Worm (Caenorhabditis elegans) whole organism, L4 larva: Measurements from ENCODE around the gene sru-25.

Experiments
- ZK546.5 ChIP-seq, 2 experiments: sonication (generic microtip); optimal IDR thresholded peaks; 2 replicates each; lab custom pipeline; 2017; ENCODE audit warnings: missing biosample characterization in 2 of 2, missing genetic modification characterization in 2 of 2
- aha-1 ChIP-seq: fragments of 150-350 bp; peaks from one replicate; lab custom pipeline; 2014; ENCODE audit warnings: missing biosample characterization, missing genetic modification characterization
- arid-1 ChIP-seq: fragments of 200-800 bp; sonication (Bioruptor generic); conservative IDR thresholded peaks from 2 replicates; pipeline ENCODE4 v1.3.6; 2022; ENCODE audit warnings: missing genetic modification reagents, missing genetic modification characterization, missing compliant biosample characterization
- ceh-62 ChIP-seq: sonication (generic microtip); optimal IDR thresholded peaks from 2 replicates; lab custom pipeline; 2017; ENCODE audit warnings: missing biosample characterization, missing genetic modification characterization
- ces-1 ChIP-seq: fragments of 150-350 bp; sonication (generic microtip); optimal IDR thresholded peaks from 4 replicates; lab custom pipeline; 2014; ENCODE audit warnings: missing biosample characterization, missing genetic modification reagents, missing genetic modification characterization
- daf-12 ChIP-seq: fragments of 150-350 bp; optimal IDR thresholded peaks from 2 replicates; lab custom pipeline; 2014; ENCODE audit warnings: missing biosample characterization, missing genetic modification reagents, missing genetic modification characterization
- daf-8 ChIP-seq: fragments of 200-800 bp; sonication (Bioruptor generic); IDR thresholded peaks from 2 replicates; pipeline ENCODE4 v1.3.6; 2022; ENCODE audit warnings: missing genetic modification characterization, missing compliant biosample characterization
- dmd-6 ChIP-seq: fragments of 200-800 bp; sonication (Bioruptor generic); IDR thresholded peaks from 2 replicates; pipeline ENCODE4 v1.3.6; 2022; ENCODE audit warnings: missing genetic modification reagents, missing genetic modification characterization, missing compliant biosample characterization
- dpl-1 ChIP-seq: fragments of 150-350 bp; optimal IDR thresholded peaks from 2 replicates; lab custom pipeline; 2014; ENCODE audit warnings: missing biosample characterization, missing genetic modification reagents, missing genetic modification characterization
- duxl-1 ChIP-seq: sonication (generic microtip); optimal IDR thresholded peaks from 2 replicates; lab custom pipeline; 2016; ENCODE audit warnings: mild to moderate bottlenecking, missing genetic modification characterization, moderate library complexity, missing compliant biosample characterization; ENCODE audit not compliant: poor library complexity
- dve-1 ChIP-seq: sonication (generic microtip); optimal IDR thresholded peaks from 2 replicates; lab custom pipeline; 2017; ENCODE audit warnings: antibody characterized with exemption, mild to moderate bottlenecking, missing genetic modification characterization, missing compliant biosample characterization; ENCODE audit not compliant: insufficient read depth
- fos-1 ChIP-seq: fragments of 150-350 bp; optimal IDR thresholded peaks from 2 replicates; lab custom pipeline; 2014; ENCODE audit warnings: missing biosample characterization, missing genetic modification characterization
- hif-1 ChIP-seq, 2 experiments: sonication (generic microtip); optimal IDR thresholded peaks; 2 replicates each; lab custom pipeline; 2016 to 2017; ENCODE audit warnings: missing compliant biosample characterization in 2 of 2, missing genetic modification characterization in 2 of 2, missing genetic modification reagents in 2 of 2, missing genotype in 2 of 2, mild to moderate bottlenecking in 1 of 2
- hlh-11 ChIP-seq: fragments of 200-800 bp; sonication (Bioruptor generic); optimal IDR thresholded peaks from 2 replicates; lab custom pipeline; 2018; ENCODE audit warnings: mild to moderate bottlenecking, missing genetic modification characterization, missing compliant biosample characterization
- hlh-30 ChIP-seq: sonication (generic microtip); optimal IDR thresholded peaks from 2 replicates; lab custom pipeline; 2017; ENCODE audit warnings: antibody characterized with exemption, mild to moderate bottlenecking, missing genetic modification characterization, missing compliant biosample characterization; ENCODE audit not compliant: insufficient read depth
- hmg-1.1 ChIP-seq: fragments of 200-800 bp; sonication (Bioruptor generic); IDR thresholded peaks from 2 replicates; pipeline ENCODE4 v1.3.6; 2022; ENCODE audit warnings: missing genetic modification reagents, missing genetic modification characterization, missing compliant biosample characterization
- jun-1 ChIP-seq: fragments of 150-350 bp; optimal IDR thresholded peaks from 2 replicates; lab custom pipeline; 2014; ENCODE audit warnings: missing biosample characterization, missing genetic modification reagents, missing genetic modification characterization
- lim-7 ChIP-seq: fragments of 200-800 bp; sonication (Bioruptor generic); IDR thresholded peaks from 2 replicates; pipeline ENCODE4 v1.3.6; 2022; ENCODE audit warnings: missing genetic modification characterization, missing compliant biosample characterization
- lin-13 ChIP-seq: fragments of 150-350 bp; optimal IDR thresholded peaks from 2 replicates; lab custom pipeline; 2014; ENCODE audit warnings: missing biosample characterization, missing genetic modification reagents, missing genetic modification characterization
- lir-3 ChIP-seq: sonication (generic microtip); optimal IDR thresholded peaks from 2 replicates; lab custom pipeline; 2016; ENCODE audit warnings: mild to moderate bottlenecking, missing genetic modification characterization, missing compliant biosample characterization
- madf-5 ChIP-seq, 2 experiments: fragments of 200-800 bp; sonication (Bioruptor generic); IDR thresholded peaks; 2 replicates each; pipeline ENCODE4 v1.3.6; 2022; ENCODE audit warnings: missing compliant biosample characterization in 2 of 2, missing genetic modification characterization in 2 of 2
- mdt-29 ChIP-seq: fragments of 200-800 bp; sonication (Bioruptor generic); IDR thresholded peaks from 2 replicates; pipeline ENCODE4 v1.3.6; 2022; ENCODE audit warnings: missing genetic modification reagents, missing genetic modification characterization, missing compliant biosample characterization
- mep-1 ChIP-seq: fragments of 150-350 bp; sonication (generic microtip); optimal IDR thresholded peaks from 3 replicates; lab custom pipeline; 2014; ENCODE audit warnings: missing biosample characterization, missing genetic modification characterization
- mes-2 ChIP-seq: sonication (generic microtip); optimal IDR thresholded peaks from 2 replicates; lab custom pipeline; 2016; ENCODE audit warnings: missing genotype, mild to moderate bottlenecking, missing genetic modification characterization, missing compliant biosample characterization; ENCODE audit not compliant: poor library complexity, severe bottlenecking
- mxl-2 ChIP-seq: fragments of 200-800 bp; sonication (Bioruptor generic); conservative IDR thresholded peaks from 2 replicates; pipeline ENCODE4 v1.3.6; 2022; ENCODE audit warnings: missing genetic modification reagents, missing genetic modification characterization, missing compliant biosample characterization
- mxl-3 ChIP-seq: fragments of 200-800 bp; sonication (Bioruptor generic); optimal IDR thresholded peaks from 2 replicates; lab custom pipeline; 2018; ENCODE audit warnings: mild to moderate bottlenecking, missing genetic modification characterization, missing compliant biosample characterization
- nhr-10 ChIP-seq: fragments of 150-350 bp; optimal IDR thresholded peaks from 2 replicates; lab custom pipeline; 2014; ENCODE audit warnings: missing biosample characterization, missing genetic modification characterization
- nhr-28 ChIP-seq: fragments of 150-350 bp; optimal IDR thresholded peaks from 2 replicates; lab custom pipeline; 2014; ENCODE audit warnings: missing biosample characterization, missing genetic modification characterization
- nhr-41 ChIP-seq: fragments of 200-800 bp; sonication (Bioruptor generic); IDR thresholded peaks from 2 replicates; pipeline ENCODE4 v1.3.6; 2022; ENCODE audit warnings: missing genetic modification reagents, missing genetic modification characterization, missing compliant biosample characterization
- nhr-48 ChIP-seq: sonication (generic microtip); optimal IDR thresholded peaks from 2 replicates; lab custom pipeline; 2016; ENCODE audit warnings: mild to moderate bottlenecking, missing genetic modification characterization, missing compliant biosample characterization
- nhr-76 ChIP-seq: fragments of 150-350 bp; optimal IDR thresholded peaks from 2 replicates; lab custom pipeline; 2014; ENCODE audit warnings: missing biosample characterization, missing genetic modification characterization
- nhr-77 ChIP-seq: fragments of 150-350 bp; optimal IDR thresholded peaks from 2 replicates; lab custom pipeline; 2014; ENCODE audit warnings: missing biosample characterization, missing genetic modification characterization
- pha-4 ChIP-seq, 2 experiments: fragments of 150-350 bp in 1 of 2; fragments of 200-800 bp in 1 of 2; sonication (Bioruptor generic) in 1 of 2; IDR thresholded peaks in 1 of 2; optimal IDR thresholded peaks in 1 of 2; 2 replicates each; pipeline versions ENCODE4 v1.3.6 to Lab custom; 2014 to 2022; ENCODE audit warnings: missing genetic modification characterization in 2 of 2, missing genetic modification reagents in 2 of 2, missing biosample characterization in 1 of 2, missing compliant biosample characterization in 1 of 2
- rbr-2 ChIP-seq: sonication (generic microtip); optimal IDR thresholded peaks from 2 replicates; lab custom pipeline; 2016; ENCODE audit warnings: missing genotype, missing genetic modification characterization, missing compliant biosample characterization
- sdz-12 ChIP-seq: fragments of 200-800 bp; sonication (Bioruptor generic); optimal IDR thresholded peaks from 2 replicates; lab custom pipeline; 2018; ENCODE audit warnings: mild to moderate bottlenecking, missing genetic modification characterization, missing compliant biosample characterization
- set-16 ChIP-seq: fragments of 200-800 bp; sonication (Bioruptor generic); IDR thresholded peaks from 2 replicates; pipeline ENCODE4 v1.3.6; 2022; ENCODE audit warnings: missing genetic modification reagents, missing genetic modification characterization, missing compliant biosample characterization
- tra-1 ChIP-seq: fragments of 200-800 bp; sonication (Bioruptor generic); IDR thresholded peaks from 2 replicates; pipeline ENCODE4 v1.3.6; 2022; ENCODE audit warnings: missing genetic modification reagents, missing genetic modification characterization, missing compliant biosample characterization
- vab-7 ChIP-seq: fragments of 200-800 bp; sonication (Bioruptor generic); IDR thresholded peaks from 2 replicates; pipeline ENCODE4 v1.3.6; 2022; ENCODE audit warnings: missing genetic modification reagents, missing genetic modification characterization, missing compliant biosample characterization
- zag-1 ChIP-seq: fragments of 150-350 bp; optimal IDR thresholded peaks from 2 replicates; lab custom pipeline; 2014; ENCODE audit warnings: missing biosample characterization, missing genetic modification characterization
- zfp-3 ChIP-seq: fragments of 200-800 bp; sonication (Bioruptor generic); conservative IDR thresholded peaks from 2 replicates; pipeline ENCODE4 v1.3.6; 2022; ENCODE audit warnings: missing genetic modification reagents, missing genetic modification characterization, missing compliant biosample characterization
- ztf-11 ChIP-seq: fragments of 150-350 bp; optimal IDR thresholded peaks from 2 replicates; lab custom pipeline; 2014; ENCODE audit warnings: missing biosample characterization, missing genetic modification characterization

sru-25 gene

ce11 chrV:646129-646528 lies 28.0 kb downstream of the sru-25 start, which contains the start of gene F48G7.12:
Gene F48G7.12 (minus strand): TSS chrV:646229.
- TF ChIP-seq nhr-77 (no peak), nhr-41 (GFP tag; lab: Robert Waterston, UW) (no peak), sdz-12 (GFP tag; lab: Kevin White, UChicago) (no peak), duxl-1 (tag; lab: Kevin White, UChicago) (no peak), ceh-62 (no peak), dmd-6 (GFP tag; lab: Robert Waterston, UW) (no peak), lin-13 (GFP tag; lab: Kevin White, UChicago) (no peak), dpl-1 (GFP tag; lab: Kevin White, UChicago) (no peak), tra-1 (GFP tag; lab: Robert Waterston, UW) (no peak), vab-7 (GFP tag; lab: Robert Waterston, UW) (no peak), zag-1 (tag; lab: Kevin White, UChicago) (no peak), hif-1 (tag; optimal IDR thresholded peaks at IDR 0.05; lab: Kevin White, UChicago) (no peak), lir-3 (no peak), pha-4 (GFP tag; IDR thresholded peaks at IDR 0.05; lab: Robert Waterston, UW) (no peak), pha-4 (tag; optimal IDR thresholded peaks at IDR 0.05; lab: Kevin White, UChicago) (no peak), set-16 (GFP tag; lab: Robert Waterston, UW) (no peak), ces-1 (no peak), ztf-11 (tag; lab: Kevin White, UChicago) (no peak), madf-5 (GFP tag; IDR thresholded peaks at IDR 0.05; lab: Robert Waterston, UW) (no peak)
- TF ChIP-seq, all 104 proteins: peak for 0

ce11 chrV:642750-643149 lies 31.4 kb downstream of the sru-25 start, which contains the start of gene nhr-190:
Gene nhr-190 (minus strand): TSS chrV:642924.
- TF ChIP-seq lim-7 (GFP tag; lab: Robert Waterston, UW), result 0 out of 2 replicates have a peak, but pooled peaks have one; percentile 3
- TF ChIP-seq hmg-1.1 (GFP tag; lab: Robert Waterston, UW), result 0 out of 2 replicates have a peak, but pooled peaks have one; percentile 39
- peak; percentile 58 for TF ChIP-seq hlh-30 (tag; lab: Kevin White, UChicago)
- TF ChIP-seq nhr-76 (tag; lab: Kevin White, UChicago), result no peak
- TF ChIP-seq, all 104 proteins: peak for 3

ce11 chrV:638328-638727 lies 35.8 kb downstream of the sru-25 start, which contains the start of gene srj-37:
Gene srj-37 (plus strand): TSS chrV:638628.
- TF ChIP-seq nhr-77 (no peak), aha-1 (tag; lab: Kevin White, UChicago) (no peak)

ce11 chrV:636281-636680 lies 37.8 kb downstream of the sru-25 start, which contains the start of gene pals-31:
Gene pals-31 (plus strand): TSS chrV:636581.
- TF ChIP-seq dve-1 (tag; lab: Kevin White, UChicago) (no peak), ZK546.5 (tag; optimal IDR thresholded peaks at IDR 0.05; lab: Kevin White, UChicago) (no peak), nhr-10 (tag; lab: Kevin White, UChicago) (no peak), hlh-30 (tag; lab: Kevin White, UChicago) (no peak), daf-12 (tag; lab: Kevin White, UChicago) (no peak), daf-8 (GFP tag; lab: Robert Waterston, UW) (no peak), madf-5 (GFP tag; IDR thresholded peaks at IDR 0.05; lab: Robert Waterston, UW) (no peak), nhr-48 (tag; lab: Kevin White, UChicago) (no peak), dmd-6 (GFP tag; lab: Robert Waterston, UW) (no peak), rbr-2 (tag; lab: Kevin White, UChicago) (no peak), jun-1 (tag; lab: Kevin White, UChicago) (no peak)

- TF ChIP-seq mxl-2 (no peak), arid-1 (GFP tag; lab: Robert Waterston, UW) (no peak), nhr-28 (peak; percentile 98), ztf-11 (tag; lab: Kevin White, UChicago) (no peak), mdt-29 (GFP tag; lab: Robert Waterston, UW) (no peak), lin-13 (GFP tag; lab: Kevin White, UChicago) (no peak), mxl-3 (GFP tag; lab: Kevin White, UChicago) (peak; percentile 78), mep-1 (peak; percentile 5), fos-1 (tag; lab: Kevin White, UChicago) (no peak), duxl-1 (tag; lab: Kevin White, UChicago) (peak; percentile 51), nhr-77 (peak; percentile 85), mes-2 (tag; lab: Kevin White, UChicago) (peak; percentile 33), madf-5 (GFP tag; IDR thresholded peaks at IDR 0.05; lab: Robert Waterston, UW) (no peak), dmd-6 (GFP tag; lab: Robert Waterston, UW) (peak; percentile 61; the same call in 1 of the 2 replicates), hlh-11 (tag; lab: Kevin White, UChicago) (peak; percentile 84), nhr-48 (tag; lab: Kevin White, UChicago) (peak; percentile 19), hlh-30 (tag; lab: Kevin White, UChicago) (peak; percentile 87), zfp-3 (GFP tag; lab: Robert Waterston, UW) (no peak), set-16 (GFP tag; lab: Robert Waterston, UW) (no peak)
These were observed 38.5 kb downstream of the sru-25 start for ce11 chrV:635630-636029.
